Worm (Caenorhabditis elegans): ENCODE results near the gene Y59A8A.8.
"Not testable (repeated sequence)": the region's sequence is repeated elsewhere in the genome, so short reads cannot be mapped to it uniquely, and the experiment has no call there.

- not testable (repeated sequence) for TF ChIP-seq nhr-77 (tag; optimal IDR thresholded peaks at IDR 0.05); snpc-4 (tag; optimal IDR thresholded peaks at IDR 0.05); zfp-2 (tag; optimal IDR thresholded peaks at IDR 0.05); Y75B8A.6 (GFP tag; IDR thresholded peaks at IDR 0.05); egl-27 (tag; optimal IDR thresholded peaks at IDR 0.05); fos-1 (tag; optimal IDR thresholded peaks at IDR 0.05); nhr-237 (tag; optimal IDR thresholded peaks at IDR 0.05); ces-1 (GFP tag; optimal IDR thresholded peaks at IDR 0.05); mdl-1 (tag; optimal IDR thresholded peaks at IDR 0.05); nhr-102 (tag; optimal IDR thresholded peaks at IDR 0.05)
These were observed 28.6 kb downstream of the Y59A8A.8 start, which contains the start of gene C06H5.11 for ce11 chrV:17893959-17894358.
